Worm (Caenorhabditis elegans) whole organism, L1 larva: ENCODE results near the gene unc-132.

ENCODE experiments used
- C34B4.2 ChIP-seq: sonication (generic microtip); optimal IDR thresholded peaks from 2 replicates; lab custom pipeline; 2017; ENCODE audit warnings: mild to moderate bottlenecking, missing genetic modification characterization, missing compliant biosample characterization
- F16B12.6 ChIP-seq: fragments of 150-350 bp; optimal IDR thresholded peaks from 2 replicates; lab custom pipeline; 2014; ENCODE audit warnings: missing biosample characterization, missing genetic modification characterization
- Y116A8C.19 ChIP-seq: sonication (generic microtip); optimal IDR thresholded peaks from 2 replicates; lab custom pipeline; 2016; ENCODE audit warnings: missing compliant biosample characterization, missing genetic modification characterization, borderline replicate concordance
- aha-1 ChIP-seq: fragments of 150-350 bp; optimal IDR thresholded peaks from 2 replicates; lab custom pipeline; 2014; ENCODE audit warnings: missing biosample characterization, missing genetic modification characterization
- aly-2 ChIP-seq: fragments of 150-350 bp; optimal IDR thresholded peaks from 2 replicates; lab custom pipeline; 2014; ENCODE audit warnings: missing biosample characterization, missing genetic modification characterization
- ama-1 ChIP-seq: fragments of 150-350 bp; optimal IDR thresholded peaks from 2 replicates; lab custom pipeline; 2014
- blmp-1 ChIP-seq: fragments of 150-350 bp; optimal IDR thresholded peaks from 2 replicates; lab custom pipeline; 2014; ENCODE audit warnings: missing biosample characterization, missing genetic modification characterization
- ceh-63 ChIP-seq: fragments of 200-800 bp; sonication (Bioruptor generic); optimal IDR thresholded peaks from 2 replicates; lab custom pipeline; 2018; ENCODE audit warnings: mild to moderate bottlenecking, missing genetic modification characterization, missing compliant biosample characterization
- ceh-82 ChIP-seq, 3 experiments: fragments of 150-350 bp in 1 of 3; sonication (generic microtip) in 2 of 3; optimal IDR thresholded peaks; 2 replicates each; lab custom pipeline; 2014 to 2017; ENCODE audit warnings: missing biosample characterization in 3 of 3, missing genetic modification characterization in 3 of 3
- ceh-88 ChIP-seq: fragments of 200-800 bp; sonication (Bioruptor generic); IDR thresholded peaks from 2 replicates; pipeline ENCODE4 v1.3.6; 2022; ENCODE audit warnings: missing genetic modification characterization, missing compliant biosample characterization
- dpl-1 ChIP-seq, 3 experiments: fragments of 150-350 bp in 2 of 3; sonication (generic microtip) in 1 of 3; optimal IDR thresholded peaks; 2 replicates each; lab custom pipeline; 2014 to 2017; ENCODE audit warnings: missing biosample characterization in 3 of 3, missing genetic modification characterization in 3 of 3, missing genetic modification reagents in 3 of 3
- dsc-1 ChIP-seq: sonication (generic microtip); optimal IDR thresholded peaks from 2 replicates; lab custom pipeline; 2016; ENCODE audit warnings: mild to moderate bottlenecking, missing genetic modification characterization, missing compliant biosample characterization
- efl-1 ChIP-seq, 4 experiments: fragments of 150-350 bp; optimal IDR thresholded peaks in 3 of 4; peaks in 1 of 4; 1 replicate in 1 of 4; 2 replicates in 3 of 4; lab custom pipeline; 2014; ENCODE audit warnings: missing biosample characterization in 2 of 4, missing genetic modification characterization in 2 of 4, missing genetic modification reagents in 2 of 4
- egl-27 ChIP-seq, 2 experiments: fragments of 150-350 bp in 1 of 2; sonication (generic microtip); optimal IDR thresholded peaks; 3 replicates each; lab custom pipeline; 2017 to 2018; ENCODE audit warnings: missing biosample characterization in 2 of 2, missing genetic modification characterization in 2 of 2, missing genetic modification reagents in 2 of 2
- elt-2 ChIP-seq: sonication (generic microtip); optimal IDR thresholded peaks from 2 replicates; lab custom pipeline; 2016; ENCODE audit warnings: missing genetic modification characterization, mild to moderate bottlenecking, inconsistent platforms, missing compliant biosample characterization, missing genetic modification reagents
- fkh-8 ChIP-seq: sonication (generic microtip); optimal IDR thresholded peaks from 2 replicates; lab custom pipeline; 2016; ENCODE audit warnings: mild to moderate bottlenecking, missing genetic modification characterization, missing compliant biosample characterization
- fos-1 ChIP-seq: fragments of 150-350 bp; optimal IDR thresholded peaks from 2 replicates; lab custom pipeline; 2014; ENCODE audit warnings: missing biosample characterization, missing genetic modification characterization
- hlh-17 ChIP-seq: fragments of 200-800 bp; sonication (Bioruptor generic); optimal IDR thresholded peaks from 2 replicates; lab custom pipeline; 2018; ENCODE audit warnings: missing genetic modification characterization, mild to moderate bottlenecking, missing compliant biosample characterization, moderate library complexity, borderline replicate concordance
- hlh-4 ChIP-seq: sonication (generic microtip); optimal IDR thresholded peaks from 2 replicates; lab custom pipeline; 2016; ENCODE audit warnings: mild to moderate bottlenecking, missing genetic modification characterization, missing compliant biosample characterization
- jun-1 ChIP-seq: fragments of 150-350 bp; optimal IDR thresholded peaks from 2 replicates; lab custom pipeline; 2014; ENCODE audit warnings: missing biosample characterization, missing genetic modification reagents, missing genetic modification characterization
- lin-13 ChIP-seq: fragments of 150-350 bp; optimal IDR thresholded peaks from 2 replicates; lab custom pipeline; 2014; ENCODE audit warnings: missing biosample characterization, missing genetic modification reagents, missing genetic modification characterization
- lin-35 ChIP-seq, 2 experiments: fragments of 150-350 bp; optimal IDR thresholded peaks; 2 replicates each; lab custom pipeline; 2014; ENCODE audit warnings: missing biosample characterization in 2 of 2, missing genetic modification characterization in 2 of 2, missing genetic modification reagents in 2 of 2
- lin-39 ChIP-seq: fragments of 150-350 bp; optimal IDR thresholded peaks from 2 replicates; lab custom pipeline; 2014; ENCODE audit warnings: missing biosample characterization, missing genetic modification reagents, missing genetic modification characterization
- lir-3 ChIP-seq: sonication (generic microtip); optimal IDR thresholded peaks from 2 replicates; lab custom pipeline; 2016; ENCODE audit warnings: mild to moderate bottlenecking, missing genetic modification characterization, moderate library complexity, missing compliant biosample characterization; ENCODE audit not compliant: poor library complexity
- lsy-2 ChIP-seq, 2 experiments: fragments of 150-350 bp; optimal IDR thresholded peaks; 2 replicates each; lab custom pipeline; 2014; ENCODE audit warnings: missing biosample characterization in 2 of 2, missing genetic modification characterization in 2 of 2
- mef-2 ChIP-seq: fragments of 150-350 bp; optimal IDR thresholded peaks from 2 replicates; lab custom pipeline; 2014; ENCODE audit warnings: missing biosample characterization, missing genetic modification characterization
- mep-1 ChIP-seq: fragments of 150-350 bp; optimal IDR thresholded peaks from 2 replicates; lab custom pipeline; 2014; ENCODE audit warnings: missing biosample characterization, missing genetic modification characterization
- nhr-19 ChIP-seq: fragments of 200-800 bp; sonication (Bioruptor generic); conservative IDR thresholded peaks from 2 replicates; pipeline ENCODE4 v1.3.6; 2022; ENCODE audit warnings: missing genetic modification characterization, missing compliant biosample characterization
- nhr-20 ChIP-seq: sonication (generic microtip); optimal IDR thresholded peaks from 2 replicates; lab custom pipeline; 2016; ENCODE audit warnings: mild to moderate bottlenecking, missing genetic modification characterization, missing compliant biosample characterization
- nhr-237 ChIP-seq: fragments of 150-350 bp; optimal IDR thresholded peaks from 2 replicates; lab custom pipeline; 2014; ENCODE audit warnings: missing biosample characterization, missing genetic modification characterization
- nhr-28 ChIP-seq: fragments of 150-350 bp; optimal IDR thresholded peaks from 2 replicates; lab custom pipeline; 2014; ENCODE audit warnings: missing biosample characterization, missing genetic modification characterization
- nhr-71 ChIP-seq: sonication (generic microtip); optimal IDR thresholded peaks from 2 replicates; lab custom pipeline; 2016; ENCODE audit warnings: mild to moderate bottlenecking, missing genetic modification characterization, moderate library complexity, missing compliant biosample characterization
- nhr-76 ChIP-seq: sonication (generic microtip); optimal IDR thresholded peaks from 2 replicates; lab custom pipeline; 2017; ENCODE audit warnings: missing biosample characterization, missing genetic modification characterization
- nhr-77 ChIP-seq: fragments of 150-350 bp; optimal IDR thresholded peaks from 2 replicates; lab custom pipeline; 2014; ENCODE audit warnings: missing biosample characterization, missing genetic modification characterization
- nhr-84 ChIP-seq: sonication (generic microtip); optimal IDR thresholded peaks from 2 replicates; lab custom pipeline; 2017; ENCODE audit warnings: missing biosample characterization, missing genetic modification characterization
- nhr-85 ChIP-seq: sonication (generic microtip); peaks from one replicate; lab custom pipeline; 2016; ENCODE audit warnings: missing genetic modification characterization, inconsistent platforms, missing compliant biosample characterization
- nhr-90 ChIP-seq: sonication (generic microtip); optimal IDR thresholded peaks from 2 replicates; lab custom pipeline; 2016; ENCODE audit warnings: mild to moderate bottlenecking, missing genetic modification characterization, missing compliant biosample characterization; ENCODE audit not compliant: poor library complexity
- pax-3 ChIP-seq: fragments of 200-800 bp; sonication (Bioruptor generic); optimal IDR thresholded peaks from 2 replicates; lab custom pipeline; 2018; ENCODE audit warnings: mild to moderate bottlenecking, missing genetic modification characterization, moderate library complexity, missing compliant biosample characterization
- sox-4 ChIP-seq: sonication (generic microtip); optimal IDR thresholded peaks from 2 replicates; lab custom pipeline; 2016; ENCODE audit warnings: missing genetic modification characterization, missing compliant biosample characterization
- sptf-1 ChIP-seq: fragments of 150-350 bp; optimal IDR thresholded peaks from 2 replicates; lab custom pipeline; 2014; ENCODE audit warnings: missing biosample characterization, missing genetic modification characterization
- swsn-7 ChIP-seq: sonication (generic microtip); optimal IDR thresholded peaks from 2 replicates; lab custom pipeline; 2016; ENCODE audit warnings: missing genetic modification characterization, missing compliant biosample characterization
- tlp-1 ChIP-seq: fragments of 150-350 bp; optimal IDR thresholded peaks from 2 replicates; lab custom pipeline; 2014; ENCODE audit warnings: missing biosample characterization, missing genetic modification characterization
- unc-86 ChIP-seq: sonication (generic microtip); optimal IDR thresholded peaks from 2 replicates; lab custom pipeline; 2016; ENCODE audit warnings: missing genetic modification characterization, missing compliant biosample characterization
- vab-15 ChIP-seq: sonication (generic microtip); optimal IDR thresholded peaks from 2 replicates; lab custom pipeline; 2017; ENCODE audit warnings: missing genotype, mild to moderate bottlenecking, missing genetic modification characterization, missing compliant biosample characterization
- xbp-1 ChIP-seq: sonication (generic microtip); optimal IDR thresholded peaks from 2 replicates; lab custom pipeline; 2016; ENCODE audit warnings: missing genetic modification characterization, missing compliant biosample characterization
- zag-1 ChIP-seq: fragments of 150-350 bp; optimal IDR thresholded peaks from 2 replicates; lab custom pipeline; 2014; ENCODE audit warnings: missing biosample characterization, missing genetic modification characterization
- ztf-11 ChIP-seq, 2 experiments: sonication (generic microtip); optimal IDR thresholded peaks; 2 replicates each; lab custom pipeline; 2016 to 2017; ENCODE audit warnings: missing genetic modification characterization in 2 of 2, missing biosample characterization in 1 of 2, missing compliant biosample characterization in 1 of 2

unc-132 gene

ce11 chrV:3686899-3687298 is at the start of gene unc-132:
unc-132 (plus strand) TSS chrV:3687106.
- TF ChIP-seq nhr-85 (peak; percentile 69), vab-15 (no peak)

- TF ChIP-seq nhr-71 (tag; lab: Kevin White, UChicago) (peak; percentile 1), dsc-1 (tag; lab: Kevin White, UChicago) (peak; percentile 91), aly-2 (no peak), nhr-90 (tag; lab: Kevin White, UChicago) (no peak), nhr-76 (tag; lab: Kevin White, UChicago) (no peak), F16B12.6 (tag; lab: Kevin White, UChicago) (no peak), tlp-1 (tag; lab: Kevin White, UChicago) (no peak), aha-1 (no peak), pax-3 (tag; lab: Kevin White, UChicago) (peak; percentile 44), nhr-84 (tag; lab: Kevin White, UChicago) (no peak), nhr-77 (no peak), hlh-17 (GFP tag; lab: Kevin White, UChicago) (no peak), sox-4 (tag; lab: Kevin White, UChicago) (peak; percentile 37), fkh-8 (tag; lab: Kevin White, UChicago) (peak; percentile 55), egl-27 (tag; optimal IDR thresholded peaks at IDR 0.05; lab: Kevin White, UChicago) (no peak)
Observed at ce11 chrV:3639873-3640272, 47.0 kb upstream of the unc-132 start.

DNA sequence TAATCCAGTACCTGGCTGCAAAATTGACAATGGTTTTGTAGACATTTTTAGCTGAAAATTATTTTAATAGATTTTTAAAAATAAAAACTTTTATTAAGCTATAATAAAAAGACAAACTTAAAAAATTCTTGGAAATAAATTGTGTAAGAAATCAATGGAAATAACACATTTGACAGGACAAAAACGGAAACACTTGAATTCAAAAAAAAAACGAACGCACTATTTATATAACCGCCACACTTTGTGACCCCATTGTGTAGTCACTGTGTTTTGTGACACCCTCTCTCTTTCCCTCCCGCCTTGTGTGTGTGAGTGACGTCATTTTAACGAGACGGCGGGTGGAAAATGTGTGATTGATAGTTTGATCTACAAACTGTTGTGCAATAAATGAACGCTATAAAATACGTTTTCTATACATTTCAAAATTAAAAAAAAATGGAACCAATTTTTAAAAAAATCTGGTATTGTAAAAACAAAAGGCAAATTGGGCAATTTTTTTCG is 42.7 kb upstream of the unc-132 start, which contains the start of gene F59B1.8:
Gene F59B1.8, minus strand, starts transcription at position 51 of the 501 bp plus-strand sequence.
- TF ChIP-seq C34B4.2 (tag; lab: Kevin White, UChicago) = no peak
- no peak for TF ChIP-seq lin-39 (tag; lab: Kevin White, UChicago)
- TF ChIP-seq egl-27 (tag; optimal IDR thresholded peaks at IDR 0.05; lab: Kevin White, UChicago) = peak in 1 of 2 experiments; percentile 3
- no peak for TF ChIP-seq hlh-17 (GFP tag; lab: Kevin White, UChicago)
- no peak for TF ChIP-seq lin-13
- TF ChIP-seq dsc-1 (tag; lab: Kevin White, UChicago) = no peak
- TF ChIP-seq nhr-237 (tag; lab: Kevin White, UChicago) = peak; percentile 44
- TF ChIP-seq lin-35 (GFP tag; optimal IDR thresholded peaks at IDR 0.05; lab: Kevin White, UChicago) = peak in 1 of 2 experiments; percentile 71
- peak; percentile 82 for TF ChIP-seq nhr-85
- no peak for TF ChIP-seq zag-1 (tag; lab: Kevin White, UChicago)
- TF ChIP-seq nhr-28 (tag; lab: Kevin White, UChicago) = no peak
- TF ChIP-seq ceh-63 (GFP tag; lab: Kevin White, UChicago) = no peak
- TF ChIP-seq fos-1 (tag; lab: Kevin White, UChicago) = no peak
- no peak for TF ChIP-seq Y116A8C.19 (tag; lab: Kevin White, UChicago)
- TF ChIP-seq nhr-90 (tag; lab: Kevin White, UChicago) = peak; percentile 53
- no peak for TF ChIP-seq mef-2 (tag; lab: Kevin White, UChicago)
- no peak for TF ChIP-seq ceh-88 (GFP tag; lab: Robert Waterston, UW)
- TF ChIP-seq lir-3 = no peak
- TF ChIP-seq tlp-1 (tag; lab: Kevin White, UChicago) = no peak
- no peak for TF ChIP-seq F16B12.6 (tag; lab: Kevin White, UChicago)
- no peak for TF ChIP-seq aly-2
- no peak for TF ChIP-seq mep-1
- peak in 2 of 3 experiments; percentile 7 to 36 for TF ChIP-seq ceh-82 (tag; optimal IDR thresholded peaks at IDR 0.05; lab: Kevin White, UChicago)
- peak; percentile 20 for TF ChIP-seq nhr-77
- TF ChIP-seq lsy-2 (tag; optimal IDR thresholded peaks at IDR 0.05; lab: Kevin White, UChicago) = peak in 1 of 2 experiments; percentile 15
- peak; percentile 86 for TF ChIP-seq nhr-20 (tag; lab: Kevin White, UChicago)
- peak; percentile 24 for TF ChIP-seq blmp-1 (tag; lab: Kevin White, UChicago)
- TF ChIP-seq unc-86 (tag; lab: Kevin White, UChicago) = no peak
- TF ChIP-seq ztf-11 (tag; optimal IDR thresholded peaks at IDR 0.05; lab: Kevin White, UChicago) = no peak
- TF ChIP-seq nhr-19 (GFP tag; lab: Robert Waterston, UW) = peak; percentile 53
- TF ChIP-seq ama-1 (lab: Kevin White, UChicago) = no peak
- TF ChIP-seq xbp-1 (tag; lab: Kevin White, UChicago) = peak; percentile 12
- TF ChIP-seq nhr-71 (tag; lab: Kevin White, UChicago) = peak; percentile 69
- TF ChIP-seq hlh-4 (tag; lab: Kevin White, UChicago) = no peak
- peak in 2 of 3 experiments; percentile 17 to 22 for TF ChIP-seq dpl-1 (GFP tag; optimal IDR thresholded peaks at IDR 0.05; lab: Kevin White, UChicago)
- TF ChIP-seq jun-1 (tag; lab: Kevin White, UChicago) = peak; percentile 18
- peak; percentile 27 for TF ChIP-seq swsn-7 (tag; lab: Kevin White, UChicago)
- TF ChIP-seq sptf-1 = no peak
- peak; percentile 72 for TF ChIP-seq elt-2 (tag; lab: Kevin White, UChicago)
- TF ChIP-seq efl-1 (optimal IDR thresholded peaks at IDR 0.05; lab: Kevin White, UChicago) = peak in 1 of 2 experiments; percentile 14
- TF ChIP-seq efl-1 (GFP tag; optimal IDR thresholded peaks at IDR 0.05 in 1 of 2; lab: Kevin White, UChicago) = peak; percentile 0 to 74
